Worm (Caenorhabditis elegans): ENCODE measurements around the gene C27H5.6.

- TF ChIP-seq nhr-10 (tag; optimal IDR thresholded peaks at IDR 0.05) (no peak), dpl-1 (GFP tag; optimal IDR thresholded peaks at IDR 0.05) (no peak), dve-1 (tag; optimal IDR thresholded peaks at IDR 0.05; ENCODE audit: insufficient read depth) (no peak), zip-11 (GFP tag; IDR thresholded peaks at IDR 0.05) (no peak), ceh-28 (tag; optimal IDR thresholded peaks at IDR 0.05) (no peak), zfp-3 (GFP tag; conservative IDR thresholded peaks at IDR 0.05) (no peak), unc-62 (GFP tag; optimal IDR thresholded peaks at IDR 0.05 in 1 of 2) (no peak), unc-62 (tag; optimal IDR thresholded peaks at IDR 0.05) (no peak), nhr-41 (GFP tag; IDR thresholded peaks at IDR 0.05) (no peak), ceh-82 (tag; optimal IDR thresholded peaks at IDR 0.05) (no peak), lin-15B (tag; optimal IDR thresholded peaks at IDR 0.05) (no peak), unc-39 (tag; optimal IDR thresholded peaks at IDR 0.05) (no peak), mxl-2 (GFP tag; conservative IDR thresholded peaks at IDR 0.05) (no peak)
Observed at ce11 chrII:7182630-7183029, 4.4 kb downstream of the C27H5.6 start.

Measured in whole organism, L4 larva.